Worm (Caenorhabditis elegans) whole organism, dauer: ENCODE results near the gene vmo-1.

Experiments
- unc-62 ChIP-seq: sonication (generic microtip); optimal IDR thresholded peaks from 2 replicates; lab custom pipeline; 2017; ENCODE audit warnings: missing biosample characterization, missing genetic modification reagents, missing genetic modification characterization

The vmo-1 gene

ce11 chrV:20506542-20506941 lies 46.3 kb downstream of the vmo-1 start:
- no peak for TF ChIP-seq unc-62 (GFP tag; lab: Kevin White, UChicago)

ce11 chrV:20504997-20505396 lies 47.9 kb downstream of the vmo-1 start, which contains the start of gene Y38H6C.4:
Y38H6C.4 (minus strand) TSS chrV:20505097.
- TF ChIP-seq unc-62 (GFP tag; lab: Kevin White, UChicago) = no peak
